Worm (Caenorhabditis elegans) whole organism, mixed stage, embryonic: Measurements from ENCODE around the gene Y79H2A.4.

Experiments
- M03D4.4 ChIP-seq: sonication (generic microtip); optimal IDR thresholded peaks from 2 replicates; lab custom pipeline; 2017; ENCODE audit warnings: mild to moderate bottlenecking, missing genetic modification characterization, missing compliant biosample characterization
- bed-3 ChIP-seq: fragments of 200-800 bp; sonication (Bioruptor generic); optimal IDR thresholded peaks from 3 replicates; lab custom pipeline; 2018; ENCODE audit warnings: mild to moderate bottlenecking, missing genetic modification characterization, moderate library complexity, missing compliant biosample characterization
- blmp-1 ChIP-seq: fragments of 150-350 bp; optimal IDR thresholded peaks from 2 replicates; lab custom pipeline; 2014; ENCODE audit warnings: missing biosample characterization, missing genetic modification characterization
- ceh-39 ChIP-seq: fragments of 150-350 bp; optimal IDR thresholded peaks from 2 replicates; lab custom pipeline; 2014; ENCODE audit warnings: missing biosample characterization, missing genetic modification characterization
- ceh-43 ChIP-seq: fragments of 200-800 bp; sonication (Bioruptor generic); optimal IDR thresholded peaks from 2 replicates; lab custom pipeline; 2018; ENCODE audit warnings: mild to moderate bottlenecking, missing genetic modification characterization, moderate library complexity, missing compliant biosample characterization
- ceh-83 ChIP-seq: fragments of 200-800 bp; sonication (Bioruptor generic); optimal IDR thresholded peaks from 2 replicates; lab custom pipeline; 2018; ENCODE audit warnings: mild to moderate bottlenecking, missing genetic modification characterization, missing compliant biosample characterization
- ces-1 ChIP-seq: fragments of 150-350 bp; optimal IDR thresholded peaks from 2 replicates; lab custom pipeline; 2014; ENCODE audit warnings: missing biosample characterization, missing genetic modification reagents, missing genetic modification characterization
- cnd-1 ChIP-seq: fragments of 200-800 bp; sonication (Bioruptor generic); optimal IDR thresholded peaks from 2 replicates; lab custom pipeline; 2018; ENCODE audit warnings: mild to moderate bottlenecking, missing genetic modification characterization, missing compliant biosample characterization
- drap-1 ChIP-seq: fragments of 200-800 bp; sonication (Bioruptor generic); optimal IDR thresholded peaks from 3 replicates; lab custom pipeline; 2018; ENCODE audit warnings: mild to moderate bottlenecking, missing genetic modification characterization, missing compliant biosample characterization
- elt-1 ChIP-seq: sonication (generic microtip); optimal IDR thresholded peaks from 2 replicates; lab custom pipeline; 2017; ENCODE audit warnings: missing genetic modification characterization, mild to moderate bottlenecking, missing compliant biosample characterization, antibody characterized with exemption, moderate library complexity, borderline replicate concordance; ENCODE audit not compliant: insufficient read depth
- elt-3 ChIP-seq: fragments of 150-350 bp; optimal IDR thresholded peaks from 2 replicates; lab custom pipeline; 2014; ENCODE audit warnings: missing biosample characterization, missing genetic modification characterization
- flh-1 ChIP-seq: fragments of 200-800 bp; sonication (Bioruptor generic); optimal IDR thresholded peaks from 2 replicates; lab custom pipeline; 2018; ENCODE audit warnings: mild to moderate bottlenecking, missing genetic modification characterization, moderate library complexity, missing compliant biosample characterization
- ham-2 ChIP-seq: fragments of 200-800 bp; sonication (Bioruptor generic); optimal IDR thresholded peaks from 2 replicates; lab custom pipeline; 2018; ENCODE audit warnings: mild to moderate bottlenecking, missing genetic modification characterization, missing compliant biosample characterization
- hlh-1 ChIP-seq: fragments of 150-350 bp; optimal IDR thresholded peaks from 2 replicates; lab custom pipeline; 2014; ENCODE audit warnings: missing biosample characterization, missing genetic modification reagents, missing genetic modification characterization
- lin-32 ChIP-seq: fragments of 200-800 bp; sonication (Bioruptor generic); optimal IDR thresholded peaks from 2 replicates; lab custom pipeline; 2018; ENCODE audit warnings: mild to moderate bottlenecking, missing genetic modification characterization, missing compliant biosample characterization
- lsy-2 ChIP-seq: fragments of 150-350 bp; optimal IDR thresholded peaks from 2 replicates; lab custom pipeline; 2014; ENCODE audit warnings: missing biosample characterization, missing genetic modification characterization
- mab-5 ChIP-seq: fragments of 150-350 bp; optimal IDR thresholded peaks from 2 replicates; lab custom pipeline; 2014; ENCODE audit warnings: missing biosample characterization, missing genetic modification characterization
- mep-1 ChIP-seq: fragments of 150-350 bp; optimal IDR thresholded peaks from 2 replicates; lab custom pipeline; 2017; ENCODE audit warnings: missing biosample characterization, missing genetic modification reagents, missing genetic modification characterization, inconsistent platforms
- mls-2 ChIP-seq: sonication (generic microtip); optimal IDR thresholded peaks from 2 replicates; lab custom pipeline; 2016; ENCODE audit warnings: mild to moderate bottlenecking, missing genetic modification characterization, moderate library complexity, missing compliant biosample characterization
- nhr-12 ChIP-seq: fragments of 150-350 bp; optimal IDR thresholded peaks from 2 replicates; lab custom pipeline; 2014; ENCODE audit warnings: missing biosample characterization, missing genetic modification characterization
- nhr-237 ChIP-seq: fragments of 150-350 bp; optimal IDR thresholded peaks from 2 replicates; lab custom pipeline; 2014; ENCODE audit warnings: missing biosample characterization, missing genetic modification characterization
- nhr-28 ChIP-seq: fragments of 150-350 bp; optimal IDR thresholded peaks from 2 replicates; lab custom pipeline; 2014; ENCODE audit warnings: missing biosample characterization, missing genetic modification characterization
- nhr-76 ChIP-seq: sonication (generic microtip); optimal IDR thresholded peaks from 2 replicates; lab custom pipeline; 2017; ENCODE audit warnings: missing biosample characterization, missing genetic modification characterization
- snpc-4 ChIP-seq: fragments of 150-350 bp; optimal IDR thresholded peaks from 2 replicates; lab custom pipeline; 2014; ENCODE audit warnings: missing biosample characterization, missing genetic modification characterization
- sptf-1 ChIP-seq: sonication (generic microtip); optimal IDR thresholded peaks from 2 replicates; lab custom pipeline; 2017; ENCODE audit warnings: mild to moderate bottlenecking, missing genetic modification characterization, moderate library complexity, missing compliant biosample characterization
- tbx-8 ChIP-seq: fragments of 200-800 bp; sonication (Bioruptor generic); optimal IDR thresholded peaks from 2 replicates; lab custom pipeline; 2018; ENCODE audit warnings: mild to moderate bottlenecking, missing genetic modification characterization, moderate library complexity, missing compliant biosample characterization
- unc-120 ChIP-seq: sonication (generic microtip); optimal IDR thresholded peaks from 2 replicates; lab custom pipeline; 2017; ENCODE audit warnings: missing genetic modification characterization, missing compliant biosample characterization; ENCODE audit not compliant: poor library complexity, severe bottlenecking
- unc-39 ChIP-seq: fragments of 150-350 bp; optimal IDR thresholded peaks from 2 replicates; lab custom pipeline; 2014; ENCODE audit warnings: missing biosample characterization, missing genetic modification characterization
- unc-62 ChIP-seq: fragments of 150-350 bp; optimal IDR thresholded peaks from 2 replicates; lab custom pipeline; 2014; ENCODE audit warnings: missing biosample characterization, missing genetic modification reagents, missing genetic modification characterization
- ztf-11 ChIP-seq: fragments of 150-350 bp; optimal IDR thresholded peaks from 2 replicates; lab custom pipeline; 2014; ENCODE audit warnings: missing biosample characterization, missing genetic modification characterization

Y79H2A.4 gene

DNA sequence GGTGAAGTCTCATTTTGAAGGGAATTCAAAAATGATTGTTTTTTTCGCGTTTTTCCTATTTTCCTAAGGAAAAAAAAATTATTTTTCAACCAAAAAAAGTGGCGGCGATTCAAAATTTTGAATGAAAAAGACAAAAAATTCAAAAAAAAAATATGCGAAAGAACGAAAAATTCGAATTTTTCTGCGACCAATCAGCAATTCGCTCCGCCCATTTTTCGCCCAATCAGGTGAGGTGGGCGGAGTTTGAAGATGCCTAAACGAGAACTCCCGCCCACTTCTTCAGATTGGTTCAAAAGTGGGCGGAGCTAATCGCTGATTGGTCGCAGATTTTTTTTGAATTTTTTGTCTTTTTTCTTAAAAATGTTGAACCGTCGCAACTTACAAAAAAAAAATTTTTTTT lies 22.8 kb downstream of the Y79H2A.4 start:
- no peak for TF ChIP-seq ceh-39 (tag; lab: Kevin White, UChicago)
- no peak for TF ChIP-seq hlh-1 (tag; lab: Kevin White, UChicago)
- no peak for TF ChIP-seq lin-32 (GFP tag; lab: Kevin White, UChicago)
- TF ChIP-seq ham-2 (GFP tag; lab: Kevin White, UChicago) = no peak
- TF ChIP-seq blmp-1 (tag; lab: Kevin White, UChicago) = no peak
- TF ChIP-seq nhr-237 = no peak
- TF ChIP-seq ceh-83 = no peak
- no peak for TF ChIP-seq nhr-12 (tag; lab: Kevin White, UChicago)
- TF ChIP-seq sptf-1 = no peak

DNA sequence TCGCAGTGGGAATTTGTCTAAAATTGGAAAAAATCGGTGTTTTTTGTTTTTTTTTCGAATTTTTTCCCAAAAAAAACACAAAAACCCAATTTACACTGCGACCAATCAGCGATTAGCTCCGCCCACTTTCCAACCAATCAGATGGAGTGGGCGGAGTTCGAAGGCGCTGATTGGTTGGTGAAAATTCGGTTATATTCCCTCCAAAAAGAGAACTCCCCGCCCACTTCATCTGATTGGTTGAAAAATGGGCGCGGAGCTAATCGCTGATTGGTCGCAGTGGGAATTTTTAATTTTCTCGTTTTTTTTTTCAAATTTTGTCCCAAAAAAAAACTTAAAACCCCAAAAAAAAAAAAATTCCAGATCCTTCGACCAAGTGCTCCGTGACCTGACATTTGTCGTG lies 23.4 kb downstream of the Y79H2A.4 start:
- TF ChIP-seq mep-1 (tag; lab: Kevin White, UChicago) = no peak
- no peak for TF ChIP-seq snpc-4 (tag; lab: Kevin White, UChicago)
- no peak for TF ChIP-seq bed-3 (GFP tag; lab: Kevin White, UChicago)
- no peak for TF ChIP-seq unc-39 (tag; lab: Kevin White, UChicago)
- no peak for TF ChIP-seq ceh-43 (GFP tag; lab: Kevin White, UChicago)
- no peak for TF ChIP-seq nhr-12 (tag; lab: Kevin White, UChicago)
- no peak for TF ChIP-seq nhr-237
- no peak for TF ChIP-seq flh-1 (GFP tag; lab: Kevin White, UChicago)
- no peak for TF ChIP-seq mls-2 (tag; lab: Kevin White, UChicago)

- TF ChIP-seq ceh-39 (tag; lab: Kevin White, UChicago) (no peak), snpc-4 (tag; lab: Kevin White, UChicago) (no peak), mep-1 (tag; lab: Kevin White, UChicago) (no peak), elt-1 (tag; lab: Kevin White, UChicago) (no peak), sptf-1 (no peak), unc-120 (tag; lab: Kevin White, UChicago) (no peak), nhr-237 (no peak), lsy-2 (tag; lab: Kevin White, UChicago) (no peak), ztf-11 (tag; lab: Kevin White, UChicago) (no peak), cnd-1 (tag; lab: Kevin White, UChicago) (no peak), ceh-43 (GFP tag; lab: Kevin White, UChicago) (no peak), M03D4.4 (tag; lab: Kevin White, UChicago) (no peak), ham-2 (GFP tag; lab: Kevin White, UChicago) (no peak)
Observed at ce11 chrIII:12067736-12068135, 26.6 kb downstream of the Y79H2A.4 start.

DNA sequence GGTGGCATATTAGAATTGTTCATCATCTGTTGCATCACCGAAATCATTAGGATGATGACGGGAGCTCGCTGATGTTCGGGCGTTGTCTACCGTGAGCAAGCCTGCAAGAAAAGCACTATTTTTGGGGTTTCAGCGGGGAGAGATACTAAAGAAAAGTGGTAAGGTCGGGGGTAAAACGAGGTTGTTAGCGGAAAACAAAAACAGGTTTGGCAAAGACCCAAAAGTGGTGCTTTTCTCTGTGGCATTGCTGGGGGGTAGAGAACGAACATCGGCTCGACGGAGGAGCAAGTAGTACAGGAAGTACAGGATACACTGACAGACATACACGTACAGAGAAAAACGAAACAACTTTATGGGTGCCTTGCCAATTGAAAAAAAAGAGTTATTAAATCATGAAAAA lies 36.4 kb downstream of the Y79H2A.4 start, which contains the start of gene php-3:
Gene php-3, minus strand, starts transcription at position 101 of the 400 bp plus-strand sequence.
- TF ChIP-seq unc-62 (no peak), lin-32 (GFP tag; lab: Kevin White, UChicago) (no peak), lsy-2 (tag; lab: Kevin White, UChicago) (no peak), hlh-1 (tag; lab: Kevin White, UChicago) (no peak), sptf-1 (no peak), nhr-76 (tag; lab: Kevin White, UChicago) (no peak), mep-1 (tag; lab: Kevin White, UChicago) (no peak), mab-5 (no peak), drap-1 (no peak), ham-2 (GFP tag; lab: Kevin White, UChicago) (no peak), elt-1 (tag; lab: Kevin White, UChicago) (no peak), nhr-12 (tag; lab: Kevin White, UChicago) (no peak), ceh-39 (tag; lab: Kevin White, UChicago) (no peak), blmp-1 (tag; lab: Kevin White, UChicago) (no peak), mls-2 (tag; lab: Kevin White, UChicago) (no peak), elt-3 (tag; lab: Kevin White, UChicago) (no peak), nhr-28 (tag; lab: Kevin White, UChicago) (no peak), tbx-8 (GFP tag; lab: Kevin White, UChicago) (no peak), flh-1 (GFP tag; lab: Kevin White, UChicago) (no peak), M03D4.4 (tag; lab: Kevin White, UChicago) (no peak)
- TF ChIP-seq, all 35 proteins: peak for 0

ce11 chrIII:12081992-12082628 lies 41.0 kb downstream of the Y79H2A.4 start:
- no peak for TF ChIP-seq M03D4.4 (tag; lab: Kevin White, UChicago)
- TF ChIP-seq mls-2 (tag; lab: Kevin White, UChicago) = no peak
- TF ChIP-seq ces-1 (GFP tag; lab: Kevin White, UChicago) = no peak
- no peak for TF ChIP-seq unc-62
- no peak for TF ChIP-seq lsy-2 (tag; lab: Kevin White, UChicago)
- TF ChIP-seq sptf-1 = no peak
- TF ChIP-seq mep-1 (tag; lab: Kevin White, UChicago) = no peak
